Worm (Caenorhabditis elegans) whole organism, midembryonic: Measurements from ENCODE around the gene tir-1.

ENCODE experiments used
- T22C8.4 ChIP-seq: fragments of 200-800 bp; sonication (Bioruptor generic); IDR thresholded peaks from 2 replicates; pipeline ENCODE4 v1.3.6; 2022; ENCODE audit warnings: missing genetic modification characterization, missing compliant biosample characterization
- cog-1 ChIP-seq: sonication (generic microtip); optimal IDR thresholded peaks from 2 replicates; lab custom pipeline; 2016; ENCODE audit warnings: missing genetic modification characterization, missing compliant biosample characterization
- flt-1 ChIP-seq: fragments of 200-800 bp; sonication (Bioruptor generic); IDR thresholded peaks from 2 replicates; pipeline ENCODE4 v1.3.6; 2022; ENCODE audit warnings: missing genetic modification characterization, missing compliant biosample characterization
- klf-2 ChIP-seq: fragments of 200-800 bp; sonication (Bioruptor generic); conservative IDR thresholded peaks from 2 replicates; pipeline ENCODE4 v1.3.6; 2022; ENCODE audit warnings: missing genetic modification reagents, missing genetic modification characterization, missing compliant biosample characterization
- med-1 ChIP-seq: sonication (generic microtip); optimal IDR thresholded peaks from 2 replicates; lab custom pipeline; 2017; ENCODE audit warnings: missing genetic modification characterization, mild to moderate bottlenecking, missing compliant biosample characterization, antibody characterized with exemption, missing genetic modification reagents; ENCODE audit not compliant: insufficient read depth
- ref-1 ChIP-seq: fragments of 200-800 bp; sonication (Bioruptor generic); conservative IDR thresholded peaks from 2 replicates; pipeline ENCODE4 v1.3.6; 2022; ENCODE audit warnings: missing genetic modification reagents, missing genetic modification characterization, missing compliant biosample characterization
- tab-1 ChIP-seq: fragments of 200-800 bp; sonication (Bioruptor generic); IDR thresholded peaks from 2 replicates; pipeline ENCODE4 v1.3.6; 2022; ENCODE audit warnings: missing genetic modification characterization, missing compliant biosample characterization
- ztf-23 ChIP-seq: fragments of 200-800 bp; sonication (Bioruptor generic); IDR thresholded peaks from 2 replicates; pipeline ENCODE4 v1.3.6; 2022; ENCODE audit warnings: missing genetic modification reagents, missing genetic modification characterization, missing compliant biosample characterization
- ztf-29 ChIP-seq: fragments of 200-800 bp; sonication (Bioruptor generic); IDR thresholded peaks from 2 replicates; pipeline ENCODE4 v1.3.6; 2022; ENCODE audit warnings: missing genetic modification reagents, missing genetic modification characterization, missing compliant biosample characterization

DNA sequence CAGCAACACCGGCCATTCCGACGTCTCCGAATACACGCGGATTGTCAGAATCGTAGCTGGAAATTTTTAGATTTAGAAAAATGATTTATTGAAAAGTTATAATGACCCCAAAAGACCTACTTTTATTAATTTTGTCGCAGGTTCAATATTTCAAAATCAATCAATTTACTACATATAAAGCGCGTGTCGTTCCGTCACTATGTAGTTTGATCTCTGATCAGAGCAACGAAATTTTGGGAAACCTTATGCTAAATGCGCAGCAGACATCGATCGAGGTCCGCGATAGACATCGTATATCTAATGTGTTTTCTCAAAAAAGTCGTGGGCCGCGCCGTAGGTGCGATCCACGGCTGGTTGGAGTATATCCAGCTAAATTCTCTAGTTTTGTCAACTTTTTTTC is 5.0 kb upstream of the tir-1 start:
- TF ChIP-seq flt-1 (no peak), ztf-23 (GFP tag; lab: Robert Waterston, UW) (no peak), cog-1 (no peak), tab-1 (GFP tag; lab: Robert Waterston, UW) (no peak), ztf-29 (GFP tag; lab: Robert Waterston, UW) (no peak), med-1 (GFP tag; lab: Kevin White, UChicago) (no peak), klf-2 (GFP tag; lab: Robert Waterston, UW) (no peak), T22C8.4 (GFP tag; lab: Robert Waterston, UW) (no peak), ref-1 (GFP tag; lab: Robert Waterston, UW) (no peak)
